ENCODE assay signal across 2 worm cellular contexts in genomic region chrX:7627351-7627750, ce11.
TF ChIP-seq lines count a peak whose summit lies in the region.

Gene nlp-61 (plus strand): TSS chrX:7627651.

TF ChIP-seq in whole organism, L4 larva, 104 proteins besides CTCF, POLR2A, EP300 and RAD21:
- TF ChIP-seq tra-1 (GFP tag; IDR thresholded peaks at IDR 0.05; lab: Robert Waterston, UW) (no peak), ceh-20 (GFP tag; IDR thresholded peaks at IDR 0.05; lab: Robert Waterston, UW) (no peak), aha-1 (tag; lab: Kevin White, UChicago) (peak; percentile 76), dmd-6 (GFP tag; IDR thresholded peaks at IDR 0.05; lab: Robert Waterston, UW) (no peak), lim-7 (GFP tag; IDR thresholded peaks at IDR 0.05; lab: Robert Waterston, UW) (no peak), sdz-12 (GFP tag; optimal IDR thresholded peaks at IDR 0.05; lab: Kevin White, UChicago) (no peak)
TF ChIP-seq in whole organism, L4 larva: peak in this region for 1.

TF ChIP-seq in whole organism, young adult, 124 proteins besides CTCF, POLR2A, EP300 and RAD21:
- TF ChIP-seq nfya-2 (GFP tag; IDR thresholded peaks at IDR 0.05; lab: Robert Waterston, UW) = 0 out of 2 replicates have a peak, but pooled peaks have one; percentile 47
- no peak for TF ChIP-seq Y53G8AR.9 (GFP tag; conservative IDR thresholded peaks at IDR 0.05; lab: Robert Waterston, UW)
